Worm (Caenorhabditis elegans): ENCODE measurements around the gene sap-49.

DNA sequence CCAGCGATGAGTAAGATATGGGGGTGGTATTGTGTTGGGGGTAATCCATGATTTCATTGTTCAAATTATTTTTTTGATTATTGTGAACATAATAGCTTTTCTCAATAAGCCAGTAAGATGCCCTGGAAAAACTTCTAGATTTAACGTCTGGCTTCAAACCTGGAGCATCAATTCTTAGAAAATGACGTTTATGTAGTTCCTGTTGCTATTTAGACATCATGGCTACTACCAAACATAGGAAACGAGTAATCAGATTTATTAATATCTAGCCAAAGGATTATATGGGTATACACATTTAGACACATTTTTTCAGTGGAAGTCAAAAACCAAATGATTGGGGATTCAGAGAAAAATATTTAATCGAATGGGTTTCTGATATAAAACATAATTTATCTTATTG is 24.0 kb upstream of the sap-49 start:
- TF ChIP-seq elt-3 (tag; optimal IDR thresholded peaks at IDR 0.05) = no peak
- TF ChIP-seq fos-1 (tag; optimal IDR thresholded peaks at IDR 0.05) = no peak
- TF ChIP-seq ztf-11 (tag; optimal IDR thresholded peaks at IDR 0.05) = no peak
- no peak for TF ChIP-seq F13H6.1 (tag; optimal IDR thresholded peaks at IDR 0.05)
- TF ChIP-seq ama-1 (optimal IDR thresholded peaks at IDR 0.05) = no peak
- TF ChIP-seq alr-1 (tag; optimal IDR thresholded peaks at IDR 0.05) = no peak
- TF ChIP-seq lin-13 (GFP tag; optimal IDR thresholded peaks at IDR 0.05) = no peak
- no peak for TF ChIP-seq unc-62 (GFP tag; optimal IDR thresholded peaks at IDR 0.05)
- no peak for TF ChIP-seq elt-1 (tag; optimal IDR thresholded peaks at IDR 0.05)
